Worm (Caenorhabditis elegans) whole organism, L4 larva: ENCODE measurements around the gene ears-2.

Experiments used
- aha-1 ChIP-seq: fragments of 150-350 bp; peaks from one replicate; lab custom pipeline; 2014; ENCODE audit warnings: missing biosample characterization, missing genetic modification characterization
- ama-1 ChIP-seq: fragments of 150-350 bp; optimal IDR thresholded peaks from 2 replicates; lab custom pipeline; 2014; ENCODE audit warnings: inconsistent platforms, mixed read lengths
- ceh-20 ChIP-seq: fragments of 200-800 bp; sonication (Bioruptor generic); IDR thresholded peaks from 2 replicates; pipeline ENCODE4 v1.3.6; 2022; ENCODE audit warnings: missing genetic modification reagents, missing genetic modification characterization, missing compliant biosample characterization

ce11 chrIV:393409-393930, 3.2 kb upstream of the ears-2 start, which contains the start of the genes T07A9.15 and nog-1:
- TF ChIP-seq aha-1 (tag; lab: Kevin White, UChicago), result peak; percentile 89
- no peak for TF ChIP-seq ceh-20 (GFP tag; lab: Robert Waterston, UW)
- TF ChIP-seq ama-1, result no peak
